Fruit fly (Drosophila melanogaster): ENCODE results near the gene Glut4EF.
A peak's percentile ranks its signal among the peaks of the same experiment; 100 is the strongest.

The Glut4EF gene

DNA sequence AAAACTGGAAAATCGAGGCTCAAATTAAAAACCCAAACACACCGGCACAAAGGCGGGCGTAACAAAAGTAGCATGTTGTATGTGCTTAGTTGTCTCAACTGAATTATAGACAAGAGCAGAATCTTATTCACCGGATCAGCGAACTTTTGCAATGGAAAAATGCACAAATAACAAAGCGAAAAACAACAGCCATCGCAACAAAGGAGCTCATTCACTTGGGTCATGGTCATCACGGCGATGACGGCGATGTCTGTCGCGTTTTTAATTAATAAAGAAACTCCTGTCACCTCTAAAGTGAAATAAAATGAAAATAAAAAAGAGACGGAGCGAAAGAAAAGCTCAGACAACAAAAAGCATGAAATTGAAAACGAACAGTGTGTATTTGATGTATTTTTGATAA, 164.7 kb downstream of the Glut4EF start:
- TF ChIP-seq Dll (optimal IDR thresholded peaks at IDR 0.05), result no peak

DNA sequence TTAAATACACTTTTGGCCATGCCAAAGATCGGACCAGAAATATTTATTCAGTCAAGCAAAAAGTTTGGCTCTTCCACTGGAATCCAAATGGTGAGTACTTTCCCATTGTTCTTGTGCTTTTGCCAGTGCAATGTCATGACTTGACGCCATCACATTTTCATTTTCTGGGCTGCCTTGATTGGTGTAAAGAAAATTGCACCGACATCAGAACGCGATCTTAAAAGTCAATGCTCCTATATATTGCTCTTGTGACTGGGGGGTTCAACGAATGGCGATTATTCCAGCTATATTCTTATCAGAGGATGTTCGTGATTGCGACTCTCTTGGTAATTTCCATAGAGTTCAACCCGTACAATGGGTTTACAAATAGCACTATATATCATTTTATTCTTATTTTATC, 166.0 kb downstream of the Glut4EF start:
- no peak for TF ChIP-seq pan (optimal IDR thresholded peaks at IDR 0.05)
- peak; percentile 57 to 64 for TF ChIP-seq EcR (GFP tag; optimal IDR thresholded peaks at IDR 0.05)

DNA sequence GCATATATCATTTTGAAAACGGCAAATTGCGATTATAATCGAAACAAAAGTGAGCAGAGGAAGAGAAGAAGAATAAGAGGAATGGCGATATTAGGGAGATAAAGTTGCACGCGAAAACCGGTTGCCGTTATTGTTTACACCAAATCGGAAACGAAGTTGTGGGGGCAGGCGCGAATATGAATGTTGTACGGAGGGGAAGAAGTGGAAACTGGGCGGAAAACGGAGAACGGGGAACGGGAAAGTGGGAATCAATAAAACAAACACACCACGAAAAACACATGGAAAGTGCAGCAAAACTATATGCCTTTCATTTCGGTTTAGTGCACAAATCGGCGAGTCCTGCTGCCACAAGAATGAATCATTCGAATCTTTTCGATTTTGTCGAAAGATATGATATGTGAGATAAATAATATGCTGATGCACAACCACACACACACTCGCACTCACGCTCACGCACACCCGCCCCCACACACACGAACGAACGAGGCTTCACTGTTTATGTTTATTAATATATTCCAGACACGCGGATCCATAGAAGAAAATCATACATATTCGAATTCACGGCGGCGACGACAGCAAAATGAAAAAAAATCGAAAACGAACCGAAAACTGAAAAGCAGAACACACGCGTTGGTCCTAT, 167.7 kb downstream of the Glut4EF start:
- TF ChIP-seq EcR (GFP tag; optimal IDR thresholded peaks at IDR 0.05), result no peak
- TF ChIP-seq Dll (optimal IDR thresholded peaks at IDR 0.05), result no peak
- no peak for TF ChIP-seq pan (optimal IDR thresholded peaks at IDR 0.05)
- TF ChIP-seq usp (GFP tag; optimal IDR thresholded peaks at IDR 0.05), result no peak
- no peak for TF ChIP-seq psq (optimal IDR thresholded peaks at IDR 0.05)
- no peak for TF ChIP-seq CG8478 (optimal IDR thresholded peaks at IDR 0.05)

- TF ChIP-seq pan (optimal IDR thresholded peaks at IDR 0.05), result no peak
- TF ChIP-seq Dll (optimal IDR thresholded peaks at IDR 0.05), result no peak
- TF ChIP-seq psq (optimal IDR thresholded peaks at IDR 0.05), result no peak
- no peak for TF ChIP-seq EcR (GFP tag; optimal IDR thresholded peaks at IDR 0.05)
- TF ChIP-seq usp (GFP tag; optimal IDR thresholded peaks at IDR 0.05), result no peak
- no peak for TF ChIP-seq CG8478 (optimal IDR thresholded peaks at IDR 0.05)
Observed at dm6 chr3R:10042664-10043372, 168.3 kb downstream of the Glut4EF start, which contains the start of the genes Mical and CG3909. TSS of gene Mical (minus strand) at chr3R:10042895. TSS of gene CG3909 (plus strand) at chr3R:10043270.

All from whole organism.